Fruit fly (Drosophila melanogaster) whole organism, pupa: ENCODE data around the gene CG15035.

Experiments
- CG10348 ChIP-seq: fragments of 200-800 bp; sonication (Bioruptor generic); IDR thresholded peaks from 2 replicates; pipeline ENCODE4 v1.3.6; 2022; ENCODE audit warnings: missing biosample characterization, missing genetic modification characterization
- CG15710 ChIP-seq: fragments of 200-800 bp; sonication (Bioruptor generic); optimal IDR thresholded peaks from 2 replicates; lab custom pipeline; 2018; ENCODE audit warnings: missing biosample characterization, mild to moderate bottlenecking, missing genetic modification characterization, moderate library complexity
- CG17806 ChIP-seq: fragments of 200-800 bp; sonication (Bioruptor generic); optimal IDR thresholded peaks from 2 replicates; lab custom pipeline; 2018; ENCODE audit warnings: missing biosample characterization, mild to moderate bottlenecking, missing genetic modification characterization, moderate library complexity
- CG34367 ChIP-seq: fragments of 200-800 bp; sonication (Bioruptor generic); optimal IDR thresholded peaks from 2 replicates; lab custom pipeline; 2018; ENCODE audit warnings: missing biosample characterization, mild to moderate bottlenecking, missing genetic modification characterization
- CG4496 ChIP-seq: fragments of 200-800 bp; sonication (Bioruptor generic); IDR thresholded peaks from 3 replicates; pipeline ENCODE4 v1.3.6; 2022; ENCODE audit warnings: missing biosample characterization, missing genetic modification characterization
- CG8301 ChIP-seq: fragments of 200-800 bp; sonication (Bioruptor generic); optimal IDR thresholded peaks from 2 replicates; lab custom pipeline; 2018; ENCODE audit warnings: missing biosample characterization, mild to moderate bottlenecking, missing genetic modification characterization
- EcR ChIP-seq: fragments of 200-800 bp; sonication (Bioruptor generic); optimal IDR thresholded peaks from 3 replicates; lab custom pipeline; 2019; ENCODE audit warnings: missing biosample characterization, missing genetic modification characterization, mild to moderate bottlenecking, moderate library complexity, missing genetic modification reagents
- Ets98B ChIP-seq: fragments of 200-800 bp; sonication (Bioruptor generic); IDR thresholded peaks from 2 replicates; pipeline ENCODE4 v1.3.6; 2022; ENCODE audit warnings: missing biosample characterization, missing genetic modification characterization
- Snoo ChIP-seq: fragments of 200-800 bp; sonication (Bioruptor generic); optimal IDR thresholded peaks from 3 replicates; lab custom pipeline; 2017; ENCODE audit warnings: missing biosample characterization, mild to moderate bottlenecking, missing genetic modification characterization, inconsistent platforms
- rn ChIP-seq: fragments of 200-800 bp; sonication (Bioruptor generic); IDR thresholded peaks from 2 replicates; pipeline ENCODE4 v1.3.6; 2022; ENCODE audit warnings: missing biosample characterization, missing genetic modification characterization

dm6 chrX:7412368-7412767, 9.4 kb upstream of the CG15035 start, which contains the start of gene CG42704:
- TF ChIP-seq EcR (GFP tag; lab: Kevin White, UChicago) (no peak), CG10348 (GFP tag; lab: Robert Waterston, UW) (no peak), CG4496 (GFP tag; lab: Robert Waterston, UW) (no peak), Ets98B (GFP tag; lab: Robert Waterston, UW) (no peak), CG8301 (tag; lab: Kevin White, UChicago) (no peak), rn (GFP tag; lab: Robert Waterston, UW) (no peak), Snoo (no peak), CG15710 (no peak), CG34367 (tag; lab: Kevin White, UChicago) (no peak), CG17806 (tag; lab: Kevin White, UChicago) (no peak)
